Fruit fly (Drosophila melanogaster): ENCODE results near the gene eIF1A.
A peak's percentile ranks its signal among the peaks of the same experiment; 100 is the strongest.

The eIF1A gene

DNA sequence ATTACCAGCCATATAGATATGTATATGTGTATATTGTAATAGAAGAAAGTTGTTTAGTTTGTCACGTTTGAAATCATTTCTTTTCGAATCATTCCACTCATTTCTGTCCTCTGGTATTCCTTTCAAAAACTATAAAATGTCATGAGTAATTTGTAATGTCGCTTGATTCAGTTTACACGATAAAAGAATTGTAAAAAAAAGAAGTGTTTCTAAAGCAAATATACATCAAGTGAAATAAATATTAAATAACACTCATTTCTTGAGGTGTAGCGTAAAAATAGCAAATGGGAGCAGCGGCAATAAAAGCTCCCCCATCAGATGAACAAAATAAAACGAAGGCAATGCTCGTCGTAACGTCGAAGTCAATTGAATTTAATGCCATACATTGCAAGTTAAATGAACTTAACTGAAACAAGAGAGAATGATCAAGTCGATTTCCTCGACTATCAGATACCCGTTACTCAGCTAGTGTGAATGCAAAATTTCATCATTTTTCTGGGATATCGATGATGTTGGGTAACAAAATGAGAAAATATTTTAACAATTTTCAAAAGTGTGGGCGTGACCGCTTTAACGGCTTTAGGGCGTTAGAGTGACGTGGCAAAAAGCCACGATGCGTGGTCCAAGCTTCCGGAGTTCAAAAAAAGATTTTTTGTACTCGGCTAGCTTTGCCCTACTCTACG lies 20.9 kb downstream of the eIF1A start (continued):
- 0 out of 3 replicates have a peak, but pooled peaks have one; percentile 53 for TF ChIP-seq mld (GFP tag; IDR thresholded peaks at IDR 0.05; ENCODE audit: partially characterized antibody)
- TF ChIP-seq CG7839 (tag; optimal IDR thresholded peaks at IDR 0.05), result peak; percentile 24
- TF ChIP-seq CG7963 (GFP tag; IDR thresholded peaks at IDR 0.05; ENCODE audit: partially characterized antibody), result peak; percentile 52; the same call in 1 of the 3 replicates
- peak; percentile 16 for TF ChIP-seq CG12219 (GFP tag; optimal IDR thresholded peaks at IDR 0.05)
- TF ChIP-seq slbo (GFP tag; IDR thresholded peaks at IDR 0.05), result no peak

DNA sequence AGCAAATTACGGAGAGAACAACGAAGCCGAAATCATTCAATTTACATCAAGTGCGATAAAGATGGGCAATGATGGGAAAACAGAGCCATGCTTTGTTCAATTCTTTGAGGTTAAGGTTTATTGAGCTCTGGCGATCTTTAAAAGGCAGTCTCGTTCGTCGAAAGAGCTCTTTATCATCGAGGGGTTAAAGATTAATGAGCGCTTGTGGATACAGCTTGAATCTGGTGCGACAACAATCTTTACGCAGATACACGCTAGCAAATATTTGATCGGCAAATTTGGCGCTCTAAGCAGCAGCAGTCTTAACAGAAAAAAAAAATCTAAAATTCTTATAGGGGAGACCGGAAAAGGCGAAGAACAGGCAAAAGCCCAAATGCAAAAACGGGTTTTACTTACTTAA lies 21.6 kb downstream of the eIF1A start:
- TF ChIP-seq Sox102F (GFP tag; optimal IDR thresholded peaks at IDR 0.05), result no peak
- TF ChIP-seq esg (GFP tag; conservative IDR thresholded peaks at IDR 0.05), result no peak
- TF ChIP-seq pho (GFP tag; optimal IDR thresholded peaks at IDR 0.05), result peak; percentile 14
- no peak for TF ChIP-seq Ets65A (GFP tag)
- TF ChIP-seq p53 (GFP tag; optimal IDR thresholded peaks at IDR 0.05), result no peak
- TF ChIP-seq Hr3 (GFP tag; optimal IDR thresholded peaks at IDR 0.05), result no peak
- no peak for TF ChIP-seq CG13894 (tag; optimal IDR thresholded peaks at IDR 0.05)
- no peak for TF ChIP-seq CG30403 (GFP tag; optimal IDR thresholded peaks at IDR 0.05)
- TF ChIP-seq CG10209 (GFP tag; optimal IDR thresholded peaks at IDR 0.05), result no peak
- peak; percentile 78 for TF ChIP-seq Med (GFP tag)
- no peak for TF ChIP-seq Lpt (GFP tag; optimal IDR thresholded peaks at IDR 0.05)
- TF ChIP-seq CG3163 (GFP tag; optimal IDR thresholded peaks at IDR 0.05), result no peak
- TF ChIP-seq CG17385 (GFP tag; optimal IDR thresholded peaks at IDR 0.05), result peak; percentile 18
- no peak for TF ChIP-seq Opbp (GFP tag; IDR thresholded peaks at IDR 0.05; ENCODE audit: partially characterized antibody)
- peak; percentile 51 for TF ChIP-seq Fer1 (GFP tag; optimal IDR thresholded peaks at IDR 0.05)
- no peak for TF ChIP-seq sim (GFP tag; IDR thresholded peaks at IDR 0.05)
- TF ChIP-seq CG18599 (GFP tag; optimal IDR thresholded peaks at IDR 0.05), result peak; percentile 75
- TF ChIP-seq jigr1 (GFP tag; IDR thresholded peaks at IDR 0.05), result no peak
- no peak for TF ChIP-seq ci (GFP tag; IDR thresholded peaks at IDR 0.05)
- no peak for TF ChIP-seq Nf-YB (GFP tag; optimal IDR thresholded peaks at IDR 0.05)
- TF ChIP-seq CG3726 (GFP tag; IDR thresholded peaks at IDR 0.05), result no peak
- TF ChIP-seq CG4730 (GFP tag; IDR thresholded peaks at IDR 0.05), result no peak
- TF ChIP-seq CG11247 (GFP tag; IDR thresholded peaks at IDR 0.05), result no peak
- no peak for TF ChIP-seq ind (GFP tag; optimal IDR thresholded peaks at IDR 0.05)
- no peak for TF ChIP-seq Nf-YA (GFP tag; IDR thresholded peaks at IDR 0.05)
- TF ChIP-seq pzg (GFP tag; optimal IDR thresholded peaks at IDR 0.05), result no peak
- no peak for TF ChIP-seq CG30431 (GFP tag; optimal IDR thresholded peaks at IDR 0.05)
- TF ChIP-seq sna (GFP tag; IDR thresholded peaks at IDR 0.05; ENCODE audit: partially characterized antibody), result no peak
- no peak for TF ChIP-seq CG5953 (GFP tag; IDR thresholded peaks at IDR 0.05)
- TF ChIP-seq CG42726 (GFP tag; IDR thresholded peaks at IDR 0.05; ENCODE audit: partially characterized antibody), result no peak
- TF ChIP-seq Bdp1 (GFP tag; optimal IDR thresholded peaks at IDR 0.05), result no peak
- TF ChIP-seq fru (optimal IDR thresholded peaks at IDR 0.05), result no peak
- TF ChIP-seq Tbp (GFP tag; optimal IDR thresholded peaks at IDR 0.05), result no peak
- TF ChIP-seq Doc2 (GFP tag; IDR thresholded peaks at IDR 0.05), result no peak
- no peak for TF ChIP-seq btn (GFP tag; optimal IDR thresholded peaks at IDR 0.05)
- no peak for TF ChIP-seq CG8281 (tag; optimal IDR thresholded peaks at IDR 0.05)
- TF ChIP-seq ken (GFP tag; IDR thresholded peaks at IDR 0.05), result no peak
- TF ChIP-seq crc (GFP tag; optimal IDR thresholded peaks at IDR 0.05), result no peak
- TF ChIP-seq sens (GFP tag), result peak; percentile 48
- TF ChIP-seq Mad (GFP tag; optimal IDR thresholded peaks at IDR 0.05), result no peak
- no peak for TF ChIP-seq salm (tag; optimal IDR thresholded peaks at IDR 0.05)
- no peak for TF ChIP-seq sisA (GFP tag; IDR thresholded peaks at IDR 0.05)
- no peak for TF ChIP-seq ssp (GFP tag; IDR thresholded peaks at IDR 0.05)
- no peak for TF ChIP-seq oc (tag; optimal IDR thresholded peaks at IDR 0.05)
- TF ChIP-seq CG10366 (GFP tag; IDR thresholded peaks at IDR 0.05), result no peak
